Worm (Caenorhabditis elegans): ENCODE measurements around the gene Y66D12A.10.

Y66D12A.10 gene

ce11 chrIII:11614874-11615273 is 49.2 kb downstream of the Y66D12A.10 start:
- TF ChIP-seq xnd-1 (tag; optimal IDR thresholded peaks at IDR 0.05) (no peak), rcor-1 (GFP tag; IDR thresholded peaks at IDR 0.05) (no peak), C06A6.2 (GFP tag; conservative IDR thresholded peaks at IDR 0.05) (no peak), egl-44 (GFP tag; IDR thresholded peaks at IDR 0.05) (no peak), egrh-3 (GFP tag; IDR thresholded peaks at IDR 0.05) (no peak), dpl-1 (GFP tag; optimal IDR thresholded peaks at IDR 0.05) (no peak), egl-18 (GFP tag; IDR thresholded peaks at IDR 0.05) (no peak), lir-1 (GFP tag; conservative IDR thresholded peaks at IDR 0.05) (no peak), nhr-90 (tag; optimal IDR thresholded peaks at IDR 0.05) (no peak), ceh-91 (GFP tag; IDR thresholded peaks at IDR 0.05) (no peak), gei-17 (GFP tag; optimal IDR thresholded peaks at IDR 0.05) (no peak), lin-26 (GFP tag; IDR thresholded peaks at IDR 0.05) (no peak), B0336.3 (GFP tag; IDR thresholded peaks at IDR 0.05) (no peak), mxl-1 (tag; optimal IDR thresholded peaks at IDR 0.05) (no peak), lin-35 (GFP tag; optimal IDR thresholded peaks at IDR 0.05) (no peak)

ce11 chrIII:11615802-11616201 is 50.1 kb downstream of the Y66D12A.10 start:
- TF ChIP-seq F33H1.4 (GFP tag; IDR thresholded peaks at IDR 0.05) (peak; percentile 17; the same call in 1 of the 2 replicates), attf-3 (GFP tag; conservative IDR thresholded peaks at IDR 0.05) (peak; percentile 66), nhr-179 (tag; optimal IDR thresholded peaks at IDR 0.05) (no peak), lsl-1 (GFP tag; optimal IDR thresholded peaks at IDR 0.05) (peak; percentile 14)

- TF ChIP-seq F49E8.2 (tag; optimal IDR thresholded peaks at IDR 0.05; ENCODE audit: insufficient read depth) (no peak), chd-7 (tag; optimal IDR thresholded peaks at IDR 0.05) (no peak), attf-5 (GFP tag; optimal IDR thresholded peaks at IDR 0.05) (no peak), snpc-4 (GFP tag; optimal IDR thresholded peaks at IDR 0.05) (no peak), snpc-4 (tag; optimal IDR thresholded peaks at IDR 0.05) (no peak), T26A5.8 (tag; optimal IDR thresholded peaks at IDR 0.05) (no peak), ceh-58 (GFP tag; IDR thresholded peaks at IDR 0.05) (no peak), ztf-22 (GFP tag; optimal IDR thresholded peaks at IDR 0.05) (no peak), zfh-2 (GFP tag; conservative IDR thresholded peaks at IDR 0.05) (no peak), ceh-91 (GFP tag; IDR thresholded peaks at IDR 0.05) (no peak), K11D2.4 (GFP tag; IDR thresholded peaks at IDR 0.05) (no peak)
Measured at ce11 chrIII:11616446-11616845, 50.8 kb downstream of the Y66D12A.10 start, which contains the start of gene ceh-91. Gene ceh-91, plus strand, starts transcription at chrIII:11616746.

Data from whole organism, young adult.